Worm (Caenorhabditis elegans) whole organism, mixed stage, embryonic: Measurements from ENCODE around the gene daf-22.

ENCODE experiments used
- ceh-43 ChIP-seq: fragments of 200-800 bp; sonication (Bioruptor generic); optimal IDR thresholded peaks from 2 replicates; lab custom pipeline; 2018; ENCODE audit warnings: mild to moderate bottlenecking, missing genetic modification characterization, moderate library complexity, missing compliant biosample characterization
- elt-3 ChIP-seq: fragments of 150-350 bp; optimal IDR thresholded peaks from 2 replicates; lab custom pipeline; 2014; ENCODE audit warnings: missing biosample characterization, missing genetic modification characterization
- lin-13 ChIP-seq: fragments of 150-350 bp; optimal IDR thresholded peaks from 2 replicates; lab custom pipeline; 2014; ENCODE audit warnings: missing biosample characterization, missing genetic modification characterization
- mab-5 ChIP-seq: fragments of 150-350 bp; optimal IDR thresholded peaks from 2 replicates; lab custom pipeline; 2014; ENCODE audit warnings: missing biosample characterization, missing genetic modification characterization
- mep-1 ChIP-seq: fragments of 150-350 bp; optimal IDR thresholded peaks from 2 replicates; lab custom pipeline; 2017; ENCODE audit warnings: missing biosample characterization, missing genetic modification reagents, missing genetic modification characterization, inconsistent platforms
- nhr-12 ChIP-seq: fragments of 150-350 bp; optimal IDR thresholded peaks from 2 replicates; lab custom pipeline; 2014; ENCODE audit warnings: missing biosample characterization, missing genetic modification characterization
- unc-62 ChIP-seq: fragments of 150-350 bp; optimal IDR thresholded peaks from 2 replicates; lab custom pipeline; 2014; ENCODE audit warnings: missing biosample characterization, missing genetic modification reagents, missing genetic modification characterization

DNA sequence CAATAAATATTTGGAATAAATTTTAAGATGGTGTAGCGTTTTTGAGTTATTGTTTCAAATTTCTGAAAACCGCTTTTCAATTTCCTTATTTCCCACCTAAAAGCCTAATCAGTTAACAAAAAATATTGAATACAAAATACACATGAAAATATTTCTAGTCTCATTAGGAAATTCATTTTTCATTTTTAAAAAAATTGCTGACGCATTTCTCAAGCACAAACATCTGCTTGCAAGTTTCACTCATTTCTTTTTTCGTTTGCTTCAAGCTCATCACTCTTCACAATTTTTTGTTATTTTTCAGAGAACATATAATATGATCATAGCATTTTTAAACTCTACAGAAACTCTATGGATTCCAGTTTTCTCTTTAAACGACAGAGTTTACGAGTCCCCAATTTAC, 37.5 kb downstream of the daf-22 start, which contains the start of gene sre-41:
- TF ChIP-seq unc-62 (GFP tag; lab: Kevin White, UChicago) (no peak), lin-13 (tag; lab: Kevin White, UChicago) (no peak), elt-3 (tag; lab: Kevin White, UChicago) (no peak), mab-5 (tag; lab: Kevin White, UChicago) (no peak), ceh-43 (no peak), nhr-12 (tag; lab: Kevin White, UChicago) (no peak), mep-1 (no peak)
